Worm (Caenorhabditis elegans) whole organism, L1 larva: ENCODE measurements around the gene ZK1248.20.

ENCODE experiments used
- blmp-1 ChIP-seq: fragments of 150-350 bp; optimal IDR thresholded peaks from 2 replicates; lab custom pipeline; 2014; ENCODE audit warnings: missing biosample characterization, missing genetic modification characterization
- lir-3 ChIP-seq: sonication (generic microtip); optimal IDR thresholded peaks from 2 replicates; lab custom pipeline; 2016; ENCODE audit warnings: mild to moderate bottlenecking, missing genetic modification characterization, moderate library complexity, missing compliant biosample characterization; ENCODE audit not compliant: poor library complexity
- lsy-2 ChIP-seq, 2 experiments: fragments of 150-350 bp; optimal IDR thresholded peaks; 2 replicates each; lab custom pipeline; 2014; ENCODE audit warnings: missing biosample characterization in 2 of 2, missing genetic modification characterization in 2 of 2
- mdl-1 ChIP-seq, 2 experiments: fragments of 150-350 bp; optimal IDR thresholded peaks; 2 replicates each; lab custom pipeline; 2014 to 2017; ENCODE audit warnings: missing biosample characterization in 2 of 2, missing genetic modification characterization in 2 of 2, inconsistent platforms in 1 of 2
- nhr-77 ChIP-seq: fragments of 150-350 bp; optimal IDR thresholded peaks from 2 replicates; lab custom pipeline; 2014; ENCODE audit warnings: missing biosample characterization, missing genetic modification characterization
- pax-3 ChIP-seq: fragments of 200-800 bp; sonication (Bioruptor generic); optimal IDR thresholded peaks from 2 replicates; lab custom pipeline; 2018; ENCODE audit warnings: mild to moderate bottlenecking, missing genetic modification characterization, moderate library complexity, missing compliant biosample characterization
- pqm-1 ChIP-seq: sonication (generic microtip); optimal IDR thresholded peaks from 3 replicates; lab custom pipeline; 2017; ENCODE audit warnings: missing biosample characterization, missing genetic modification characterization
- skn-1 ChIP-seq: fragments of 150-350 bp; optimal IDR thresholded peaks from 2 replicates; lab custom pipeline; 2014; ENCODE audit warnings: missing biosample characterization, missing genetic modification characterization
- snpc-4 ChIP-seq: fragments of 150-350 bp; optimal IDR thresholded peaks from 2 replicates; lab custom pipeline; 2014; ENCODE audit warnings: missing biosample characterization, missing genetic modification characterization
- sox-4 ChIP-seq: sonication (generic microtip); optimal IDR thresholded peaks from 2 replicates; lab custom pipeline; 2016; ENCODE audit warnings: missing genetic modification characterization, missing compliant biosample characterization
- unc-62 ChIP-seq: fragments of 150-350 bp; optimal IDR thresholded peaks from 2 replicates; lab custom pipeline; 2014; ENCODE audit warnings: missing biosample characterization, missing genetic modification reagents, missing genetic modification characterization
- xbp-1 ChIP-seq: sonication (generic microtip); optimal IDR thresholded peaks from 2 replicates; lab custom pipeline; 2016; ENCODE audit warnings: missing genetic modification characterization, missing compliant biosample characterization
- zag-1 ChIP-seq: fragments of 150-350 bp; optimal IDR thresholded peaks from 2 replicates; lab custom pipeline; 2014; ENCODE audit warnings: missing biosample characterization, missing genetic modification characterization
- ztf-4 ChIP-seq: fragments of 150-350 bp; optimal IDR thresholded peaks from 2 replicates; lab custom pipeline; 2014; ENCODE audit warnings: missing biosample characterization, missing genetic modification characterization

- TF ChIP-seq lir-3 (tag; lab: Kevin White, UChicago) (peak; percentile 77), zag-1 (no peak), pqm-1 (tag; lab: Kevin White, UChicago) (no peak), xbp-1 (tag; lab: Kevin White, UChicago) (peak; percentile 41), blmp-1 (tag; lab: Kevin White, UChicago) (no peak), unc-62 (GFP tag; lab: Kevin White, UChicago) (no peak), skn-1 (tag; lab: Kevin White, UChicago) (no peak), sox-4 (tag; lab: Kevin White, UChicago) (peak; percentile 35), lsy-2 (tag; optimal IDR thresholded peaks at IDR 0.05; lab: Kevin White, UChicago) (peak in 1 of 2 experiments; percentile 40), ztf-4 (tag; lab: Kevin White, UChicago) (no peak), nhr-77 (tag; lab: Kevin White, UChicago) (no peak), snpc-4 (tag; lab: Kevin White, UChicago) (no peak), pax-3 (tag; lab: Kevin White, UChicago) (no peak), mdl-1 (tag; optimal IDR thresholded peaks at IDR 0.05; lab: Kevin White, UChicago) (no peak)
These were observed 3.2 kb downstream of the ZK1248.20 start for ce11 chrII:5819655-5820054.
